Fruit fly (Drosophila melanogaster): Measurements from ENCODE around the gene stx.

stx gene

DNA sequence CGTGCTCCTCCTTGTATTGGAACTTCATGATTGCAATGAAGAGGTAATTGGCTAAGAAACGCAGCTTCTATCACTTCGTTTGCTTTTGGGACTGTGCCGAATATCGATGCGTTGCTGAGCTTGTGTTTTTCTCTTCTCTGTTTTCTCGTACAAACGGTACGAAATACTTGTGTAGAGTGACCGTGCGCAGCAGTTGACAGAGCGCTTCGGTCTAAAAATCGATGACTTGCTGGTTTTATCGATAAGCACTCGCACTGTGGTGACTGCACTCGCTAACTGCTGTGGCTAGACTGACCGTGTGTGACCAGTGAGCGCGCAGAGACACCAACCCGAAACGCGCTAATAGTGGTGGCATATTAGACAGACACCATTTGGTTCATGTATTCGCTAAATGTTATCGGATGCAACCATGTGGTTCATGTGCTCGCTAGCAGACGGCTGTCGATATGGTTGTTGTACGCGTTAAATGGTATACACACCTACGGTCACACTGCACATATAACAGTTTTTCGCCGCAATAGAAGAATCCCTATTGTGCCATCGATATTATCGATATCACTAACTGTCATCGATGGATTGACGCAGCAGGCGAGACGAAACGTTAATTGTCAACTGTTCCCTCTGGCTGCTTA is 23.4 kb upstream of the stx start, which contains the start of the genes Atg8a and BTBD9 (continued):
- peak; percentile 28 for TF ChIP-seq maf-S (GFP tag; optimal IDR thresholded peaks at IDR 0.05)
- TF ChIP-seq ewg (GFP tag; optimal IDR thresholded peaks at IDR 0.05) = peak; percentile 24
- peak; percentile 53 for TF ChIP-seq Mad (GFP tag; optimal IDR thresholded peaks at IDR 0.05)
- TF ChIP-seq Neu2 (GFP tag; optimal IDR thresholded peaks at IDR 0.05; ENCODE audit: borderline replicate concordance) = no peak
- no peak for TF ChIP-seq slp2 (GFP tag; optimal IDR thresholded peaks at IDR 0.05)
- no peak for TF ChIP-seq CG18262 (tag; optimal IDR thresholded peaks at IDR 0.05)
- peak; percentile 24 for TF ChIP-seq tin (GFP tag; optimal IDR thresholded peaks at IDR 0.05)
- TF ChIP-seq knrl (GFP tag; IDR thresholded peaks at IDR 0.05; ENCODE audit: partially characterized antibody) = peak; percentile 77
- no peak for TF ChIP-seq Ssrp (tag; optimal IDR thresholded peaks at IDR 0.05)
- no peak for TF ChIP-seq CG15269 (tag; optimal IDR thresholded peaks at IDR 0.05)
- TF ChIP-seq CG10209 (GFP tag; optimal IDR thresholded peaks at IDR 0.05) = peak; percentile 29
- peak; percentile 36 for TF ChIP-seq CG2712 (tag; optimal IDR thresholded peaks at IDR 0.05)
- no peak for TF ChIP-seq sim (GFP tag; IDR thresholded peaks at IDR 0.05)
- TF ChIP-seq ATbp (GFP tag; optimal IDR thresholded peaks at IDR 0.05) = no peak
- peak; percentile 78 for TF ChIP-seq hbn (GFP tag; IDR thresholded peaks at IDR 0.05; ENCODE audit: partially characterized antibody)
- TF ChIP-seq Bgb (GFP tag; IDR thresholded peaks at IDR 0.05; ENCODE audit: partially characterized antibody) = peak; percentile 82
- no peak for TF ChIP-seq CG6654 (GFP tag; optimal IDR thresholded peaks at IDR 0.05)
- peak; percentile 27; the same call in 1 of the 3 replicates for TF ChIP-seq row (GFP tag; IDR thresholded peaks at IDR 0.05)
- TF ChIP-seq NC2β (GFP tag; optimal IDR thresholded peaks at IDR 0.05) = peak; percentile 79
- peak; percentile 78 for TF ChIP-seq CG17186 (GFP tag; optimal IDR thresholded peaks at IDR 0.05)
- TF ChIP-seq grn (GFP tag; optimal IDR thresholded peaks at IDR 0.05) = no peak
- no peak for TF ChIP-seq br (optimal IDR thresholded peaks at IDR 0.05)
- no peak for TF ChIP-seq bigmax (GFP tag; optimal IDR thresholded peaks at IDR 0.05)
- peak; percentile 18 for TF ChIP-seq zen (tag; optimal IDR thresholded peaks at IDR 0.05)
- peak; percentile 42 for TF ChIP-seq sug (tag; optimal IDR thresholded peaks at IDR 0.05)
- peak; percentile 17 for TF ChIP-seq ems (GFP tag; optimal IDR thresholded peaks at IDR 0.05)
- TF ChIP-seq Lim3 (GFP tag; IDR thresholded peaks at IDR 0.05) = no peak
- no peak; the same call in 1 of the 2 replicates for TF ChIP-seq CG17328 (GFP tag; IDR thresholded peaks at IDR 0.05)
- TF ChIP-seq CG4617 (GFP tag; optimal IDR thresholded peaks at IDR 0.05; ENCODE audit: borderline replicate concordance) = no peak
- TF ChIP-seq CG16813 (GFP tag; IDR thresholded peaks at IDR 0.05; ENCODE audit: partially characterized antibody) = peak; percentile 77
- TF ChIP-seq abd-A (tag; optimal IDR thresholded peaks at IDR 0.05) = no peak
- no peak for TF ChIP-seq Sry-β (GFP tag; optimal IDR thresholded peaks at IDR 0.05)
- no peak for TF ChIP-seq CG7786 (GFP tag; optimal IDR thresholded peaks at IDR 0.05)
- no peak for TF ChIP-seq schlank (tag; optimal IDR thresholded peaks at IDR 0.05)
- no peak for TF ChIP-seq CG2875 (GFP tag; optimal IDR thresholded peaks at IDR 0.05)
- TF ChIP-seq lbe (GFP tag; optimal IDR thresholded peaks at IDR 0.05) = no peak
- TF ChIP-seq Ada2b (GFP tag; IDR thresholded peaks at IDR 0.05) = no peak
- peak; percentile 96 for TF ChIP-seq Hmr (GFP tag; optimal IDR thresholded peaks at IDR 0.05)
- no peak for TF ChIP-seq CG14050 (GFP tag; IDR thresholded peaks at IDR 0.05)
- no peak for TF ChIP-seq Dad (GFP tag; optimal IDR thresholded peaks at IDR 0.05)
- peak; percentile 30; the same call in 1 of the 2 replicates for TF ChIP-seq CG4360 (GFP tag; IDR thresholded peaks at IDR 0.05)
- peak; percentile 42 for TF ChIP-seq fu2 (GFP tag; optimal IDR thresholded peaks at IDR 0.05)
- TF ChIP-seq Myb (GFP tag; optimal IDR thresholded peaks at IDR 0.05) = peak; percentile 77
- no peak for TF ChIP-seq dati (GFP tag; IDR thresholded peaks at IDR 0.05)
- TF ChIP-seq odd (GFP tag; optimal IDR thresholded peaks at IDR 0.05) = no peak
- no peak for TF ChIP-seq CG8281 (tag; optimal IDR thresholded peaks at IDR 0.05)
- TF ChIP-seq tll (GFP tag; optimal IDR thresholded peaks at IDR 0.05) = peak in 1 of 2 experiments; percentile 69
- TF ChIP-seq CG17359 (tag; optimal IDR thresholded peaks at IDR 0.05) = no peak
- TF ChIP-seq CG11723 (GFP tag; optimal IDR thresholded peaks at IDR 0.05) = no peak

Data from whole organism, embryonic.